Worm (Caenorhabditis elegans) whole organism, late embryonic: ENCODE measurements around the gene set-22.

Experiments
- C08G9.2 ChIP-seq: sonication (generic microtip); optimal IDR thresholded peaks from 2 replicates; lab custom pipeline; 2016; ENCODE audit warnings: mild to moderate bottlenecking, missing genetic modification characterization, moderate library complexity, missing compliant biosample characterization
- C38D4.7 ChIP-seq: fragments of 200-800 bp; sonication (Bioruptor generic); optimal IDR thresholded peaks from 2 replicates; lab custom pipeline; 2018; ENCODE audit warnings: mild to moderate bottlenecking, missing genetic modification characterization, moderate library complexity, missing compliant biosample characterization
- F13H6.1 ChIP-seq: sonication (generic microtip); optimal IDR thresholded peaks from 2 replicates; lab custom pipeline; 2016; ENCODE audit warnings: missing genetic modification characterization, missing compliant biosample characterization
- K02D7.2 ChIP-seq: sonication (generic microtip); optimal IDR thresholded peaks from 2 replicates; lab custom pipeline; 2017; ENCODE audit warnings: mild to moderate bottlenecking, missing genetic modification characterization, missing compliant biosample characterization
- T23F11.4 ChIP-seq: fragments of 200-800 bp; sonication (Bioruptor generic); optimal IDR thresholded peaks from 2 replicates; lab custom pipeline; 2018; ENCODE audit warnings: mild to moderate bottlenecking, missing genetic modification characterization, missing compliant biosample characterization
- ahr-1 ChIP-seq: sonication (generic microtip); optimal IDR thresholded peaks from 2 replicates; lab custom pipeline; 2016; ENCODE audit warnings: missing genetic modification characterization, missing compliant biosample characterization
- ceh-18 ChIP-seq: sonication (generic microtip); optimal IDR thresholded peaks from 2 replicates; lab custom pipeline; 2016; ENCODE audit warnings: missing genetic modification characterization, missing compliant biosample characterization
- ceh-2 ChIP-seq: sonication (generic microtip); optimal IDR thresholded peaks from 2 replicates; lab custom pipeline; 2016; ENCODE audit warnings: missing genotype, missing genetic modification characterization, missing compliant biosample characterization
- ceh-30 ChIP-seq: fragments of 150-350 bp; optimal IDR thresholded peaks from 2 replicates; lab custom pipeline; 2014; ENCODE audit warnings: missing biosample characterization, missing genetic modification characterization
- ceh-31 ChIP-seq: sonication (generic microtip); optimal IDR thresholded peaks from 2 replicates; lab custom pipeline; 2016; ENCODE audit warnings: missing genetic modification characterization, missing compliant biosample characterization
- ceh-9 ChIP-seq: sonication (generic microtip); optimal IDR thresholded peaks from 2 replicates; lab custom pipeline; 2016; ENCODE audit warnings: mild to moderate bottlenecking, missing genetic modification characterization, inconsistent platforms, missing compliant biosample characterization
- dve-1 ChIP-seq: sonication (generic microtip); optimal IDR thresholded peaks from 2 replicates; lab custom pipeline; 2017; ENCODE audit warnings: antibody characterized with exemption, mild to moderate bottlenecking, missing genetic modification characterization, missing compliant biosample characterization
- ets-4 ChIP-seq: sonication (generic microtip); optimal IDR thresholded peaks from 2 replicates; lab custom pipeline; 2016; ENCODE audit warnings: missing genetic modification characterization, missing compliant biosample characterization
- fax-1 ChIP-seq: sonication (generic microtip); optimal IDR thresholded peaks from 2 replicates; lab custom pipeline; 2016; ENCODE audit warnings: missing genotype, missing genetic modification characterization, missing compliant biosample characterization
- hlh-13 ChIP-seq: fragments of 200-800 bp; sonication (Bioruptor generic); optimal IDR thresholded peaks from 2 replicates; lab custom pipeline; 2018; ENCODE audit warnings: mild to moderate bottlenecking, missing genetic modification characterization, missing compliant biosample characterization
- hlh-30 ChIP-seq: sonication (generic microtip); optimal IDR thresholded peaks from 2 replicates; lab custom pipeline; 2017; ENCODE audit warnings: antibody characterized with exemption, missing genetic modification characterization, missing compliant biosample characterization; ENCODE audit not compliant: insufficient read depth
- lim-6 ChIP-seq: sonication (generic microtip); optimal IDR thresholded peaks from 2 replicates; lab custom pipeline; 2016; ENCODE audit warnings: missing genetic modification characterization, missing compliant biosample characterization
- lin-11 ChIP-seq: fragments of 200-800 bp; sonication (Bioruptor generic); optimal IDR thresholded peaks from 2 replicates; lab custom pipeline; 2018; ENCODE audit warnings: mild to moderate bottlenecking, missing genetic modification characterization, missing compliant biosample characterization
- madf-2 ChIP-seq: sonication (generic microtip); optimal IDR thresholded peaks from 2 replicates; lab custom pipeline; 2017; ENCODE audit warnings: missing genetic modification characterization, missing compliant biosample characterization
- mec-3 ChIP-seq: sonication (generic microtip); optimal IDR thresholded peaks from 2 replicates; lab custom pipeline; 2016; ENCODE audit warnings: borderline replicate concordance, missing genetic modification characterization, missing compliant biosample characterization
- npax-4 ChIP-seq: sonication (generic microtip); optimal IDR thresholded peaks from 2 replicates; lab custom pipeline; 2016; ENCODE audit warnings: missing genetic modification characterization, missing compliant biosample characterization
- pha-4 ChIP-seq: fragments of 150-350 bp; optimal IDR thresholded peaks from 2 replicates; lab custom pipeline; 2018; ENCODE audit warnings: missing biosample characterization, missing genetic modification reagents, missing genetic modification characterization
- pros-1 ChIP-seq: fragments of 150-350 bp; optimal IDR thresholded peaks from 2 replicates; lab custom pipeline; 2014; ENCODE audit warnings: missing biosample characterization, missing genetic modification reagents, missing genetic modification characterization
- ref-2 ChIP-seq: sonication (generic microtip); optimal IDR thresholded peaks from 2 replicates; lab custom pipeline; 2016; ENCODE audit warnings: missing genetic modification characterization, missing compliant biosample characterization
- rnt-1 ChIP-seq: sonication (generic microtip); optimal IDR thresholded peaks from 2 replicates; lab custom pipeline; 2016; ENCODE audit warnings: missing genetic modification characterization, missing compliant biosample characterization
- sdc-2 ChIP-seq: sonication (generic microtip); optimal IDR thresholded peaks from 2 replicates; lab custom pipeline; 2016; ENCODE audit warnings: missing genotype, missing genetic modification characterization, missing compliant biosample characterization
- sox-2 ChIP-seq: fragments of 200-800 bp; sonication (Bioruptor generic); IDR thresholded peaks from 2 replicates; pipeline ENCODE4 v1.3.6; 2022; ENCODE audit warnings: missing genetic modification reagents, missing genetic modification characterization, missing compliant biosample characterization
- sox-4 ChIP-seq: sonication (generic microtip); optimal IDR thresholded peaks from 2 replicates; lab custom pipeline; 2017; ENCODE audit warnings: mild to moderate bottlenecking, missing genetic modification characterization, inconsistent platforms, missing compliant biosample characterization
- tbx-7 ChIP-seq: sonication (generic microtip); optimal IDR thresholded peaks from 2 replicates; lab custom pipeline; 2016; ENCODE audit warnings: missing genotype, missing genetic modification characterization, missing compliant biosample characterization
- ttx-3 ChIP-seq: sonication (generic microtip); optimal IDR thresholded peaks from 2 replicates; lab custom pipeline; 2016; ENCODE audit warnings: missing genetic modification reagents, missing genetic modification characterization, missing compliant biosample characterization
- unc-3 ChIP-seq, 2 experiments: fragments of 200-800 bp in 1 of 2; sonication (Bioruptor generic) in 1 of 2; sonication (generic microtip) in 1 of 2; conservative IDR thresholded peaks in 1 of 2; optimal IDR thresholded peaks in 1 of 2; 2 replicates each; pipeline versions ENCODE4 v1.3.6 to Lab custom; 2016 to 2022; ENCODE audit warnings: missing compliant biosample characterization in 2 of 2, missing genetic modification characterization in 2 of 2, missing genetic modification reagents in 1 of 2
- unc-55 ChIP-seq: sonication (generic microtip); optimal IDR thresholded peaks from 2 replicates; lab custom pipeline; 2017; ENCODE audit warnings: missing biosample characterization, missing genetic modification reagents, missing genetic modification characterization
- unc-86 ChIP-seq: sonication (generic microtip); optimal IDR thresholded peaks from 2 replicates; lab custom pipeline; 2016; ENCODE audit warnings: missing genetic modification characterization, missing compliant biosample characterization
- zip-5 ChIP-seq: sonication (generic microtip); optimal IDR thresholded peaks from 2 replicates; lab custom pipeline; 2016; ENCODE audit warnings: missing genetic modification characterization, missing compliant biosample characterization

Gene set-22

ce11 chrV:10471007-10471406 is 34.3 kb downstream of the set-22 start:
- no peak for TF ChIP-seq mec-3
- no peak for TF ChIP-seq npax-4 (tag; lab: Kevin White, UChicago)
- no peak for TF ChIP-seq ttx-3 (tag; lab: Kevin White, UChicago)
- TF ChIP-seq, all 69 proteins: peak for 0

- TF ChIP-seq C08G9.2 (no peak), ceh-31 (no peak), unc-55 (GFP tag; lab: Kevin White, UChicago) (no peak), C38D4.7 (GFP tag; lab: Kevin White, UChicago) (no peak), unc-3 (GFP tag; conservative IDR thresholded peaks at IDR 0.05; lab: Robert Waterston, UW) (no peak), unc-3 (tag; optimal IDR thresholded peaks at IDR 0.05; lab: Kevin White, UChicago) (no peak), sox-2 (GFP tag; lab: Robert Waterston, UW) (no peak), hlh-13 (GFP tag; lab: Kevin White, UChicago) (no peak), madf-2 (no peak), ceh-2 (tag; lab: Kevin White, UChicago) (no peak)
Measured at ce11 chrV:10472901-10473774, 36.4 kb downstream of the set-22 start.

ce11 chrV:10474040-10474439 is 37.3 kb downstream of the set-22 start:
- TF ChIP-seq tbx-7 (tag; lab: Kevin White, UChicago) (no peak), lin-11 (tag; lab: Kevin White, UChicago) (no peak), ceh-18 (tag; lab: Kevin White, UChicago) (no peak), ref-2 (tag; lab: Kevin White, UChicago) (no peak), sox-4 (tag; lab: Kevin White, UChicago) (no peak), hlh-30 (tag; lab: Kevin White, UChicago) (no peak), pros-1 (tag; lab: Kevin White, UChicago) (no peak), unc-3 (GFP tag; conservative IDR thresholded peaks at IDR 0.05; lab: Robert Waterston, UW) (no peak), unc-3 (tag; optimal IDR thresholded peaks at IDR 0.05; lab: Kevin White, UChicago) (no peak), ceh-30 (no peak), rnt-1 (no peak), F13H6.1 (tag; lab: Kevin White, UChicago) (no peak), ceh-9 (tag; lab: Kevin White, UChicago) (no peak), ahr-1 (no peak), dve-1 (tag; lab: Kevin White, UChicago) (no peak), hlh-13 (GFP tag; lab: Kevin White, UChicago) (no peak), ets-4 (tag; lab: Kevin White, UChicago) (no peak)

ce11 chrV:10475421-10475820 is 38.7 kb downstream of the set-22 start:
- TF ChIP-seq T23F11.4 (GFP tag; lab: Kevin White, UChicago) (no peak), fax-1 (tag; lab: Kevin White, UChicago) (no peak), ceh-18 (tag; lab: Kevin White, UChicago) (no peak), hlh-13 (GFP tag; lab: Kevin White, UChicago) (no peak), lim-6 (tag; lab: Kevin White, UChicago) (no peak), F13H6.1 (tag; lab: Kevin White, UChicago) (no peak), zip-5 (tag; lab: Kevin White, UChicago) (no peak)

ce11 chrV:10476864-10477443 is 40.2 kb downstream of the set-22 start:
- TF ChIP-seq ceh-30 (no peak), sdc-2 (tag; lab: Kevin White, UChicago) (no peak), unc-86 (tag; lab: Kevin White, UChicago) (no peak), K02D7.2 (no peak), pha-4 (tag; lab: Kevin White, UChicago) (no peak)
